Fruit fly (Drosophila melanogaster) whole organism, pupa: Measurements from ENCODE around the gene Cerk.

ENCODE experiments used
- CG15710 ChIP-seq: fragments of 200-800 bp; sonication (Bioruptor generic); optimal IDR thresholded peaks from 2 replicates; lab custom pipeline; 2018; ENCODE audit warnings: missing biosample characterization, mild to moderate bottlenecking, missing genetic modification characterization, moderate library complexity
- Pif1A ChIP-seq: fragments of 200-800 bp; sonication (Bioruptor generic); optimal IDR thresholded peaks from 3 replicates; lab custom pipeline; 2016; ENCODE audit warnings: missing biosample characterization, missing genetic modification characterization
- gl ChIP-seq: fragments of 200-800 bp; sonication (Bioruptor generic); optimal IDR thresholded peaks from 2 replicates; lab custom pipeline; 2018; ENCODE audit warnings: missing biosample characterization, mild to moderate bottlenecking, missing genetic modification characterization
- rn ChIP-seq: fragments of 200-800 bp; sonication (Bioruptor generic); IDR thresholded peaks from 2 replicates; pipeline ENCODE4 v1.3.6; 2022; ENCODE audit warnings: missing biosample characterization, missing genetic modification characterization

DNA sequence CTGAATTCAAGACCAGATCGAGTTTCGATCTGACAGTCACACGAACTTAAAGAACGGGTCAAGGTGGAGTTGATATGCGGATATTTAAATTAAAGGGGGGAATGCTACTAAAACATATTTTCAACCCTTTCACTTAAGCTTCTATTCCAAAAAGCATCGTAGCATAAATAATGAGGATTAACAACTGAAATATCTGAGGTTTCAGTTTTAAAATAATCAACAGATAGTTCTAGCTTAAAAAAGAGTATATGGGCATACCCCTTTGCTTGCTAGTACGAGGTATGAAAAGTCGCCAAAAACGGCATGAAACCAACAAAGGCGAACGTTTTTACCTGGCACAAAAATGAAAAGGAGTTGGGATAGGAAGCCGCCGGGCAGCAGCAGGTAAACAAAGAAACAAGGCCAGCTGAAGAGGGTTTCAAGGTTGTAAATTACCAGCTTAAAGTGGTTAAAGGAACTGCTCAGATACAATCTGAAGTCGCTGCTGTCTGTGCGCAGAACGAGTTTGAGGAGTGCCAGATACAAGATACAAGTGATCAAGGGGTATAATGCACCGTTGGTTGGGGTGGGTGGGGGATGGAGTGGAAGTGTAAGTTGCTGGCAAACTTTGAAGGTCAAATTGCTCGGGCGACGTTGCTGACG is 36.2 kb downstream of the Cerk start:
- no peak for TF ChIP-seq rn (GFP tag; lab: Robert Waterston, UW)
- peak; percentile 17 for TF ChIP-seq Pif1A (GFP tag; lab: Kevin White, UChicago)
- TF ChIP-seq CG15710 (tag; lab: Kevin White, UChicago) = peak; percentile 63
- TF ChIP-seq gl = no peak
